Fruit fly (Drosophila melanogaster): ENCODE measurements around the gene Kdsr.

DNA sequence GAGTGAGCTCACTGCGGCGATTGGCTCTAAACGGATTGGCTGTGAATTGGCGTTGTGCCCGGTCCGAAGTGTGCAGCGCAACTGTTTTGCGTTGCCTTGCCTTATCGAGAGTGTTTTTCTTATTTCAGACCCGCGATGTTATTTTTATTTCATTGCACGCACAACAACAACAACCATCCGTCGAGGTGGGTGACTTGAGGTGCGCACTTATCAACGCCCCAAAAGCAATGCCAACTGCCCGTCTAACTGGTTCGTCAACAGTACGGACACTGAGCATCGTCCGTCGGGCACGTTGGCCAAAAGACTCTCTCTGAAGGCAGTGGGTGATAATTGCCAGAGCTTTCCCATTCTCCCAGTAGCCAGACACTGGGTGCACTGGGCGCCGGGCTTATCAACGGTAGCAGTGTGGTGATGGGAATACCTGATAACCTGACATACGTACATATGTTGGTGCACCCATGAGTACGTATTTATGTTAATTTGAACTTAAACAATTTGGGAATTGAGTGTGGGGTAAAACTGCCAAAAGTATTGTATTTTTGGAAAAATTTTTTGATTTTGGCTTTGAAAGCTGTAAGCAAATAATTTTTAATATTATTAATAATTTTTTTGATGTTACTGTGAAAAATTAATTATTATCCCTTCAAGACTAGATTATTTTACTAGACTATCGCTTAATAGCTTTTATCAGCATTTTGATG is 33.2 kb upstream of the Kdsr start, which contains the start of gene CG31102:
- TF ChIP-seq CG14711 (tag; optimal IDR thresholded peaks at IDR 0.05) (no peak), toe (GFP tag; optimal IDR thresholded peaks at IDR 0.05) (peak; percentile 31), CG5204 (GFP tag; optimal IDR thresholded peaks at IDR 0.05) (no peak), CG11617 (GFP tag; optimal IDR thresholded peaks at IDR 0.05) (no peak), Mnt (GFP tag; optimal IDR thresholded peaks at IDR 0.05) (peak; percentile 85)
